Fruit fly (Drosophila melanogaster) whole organism, embryonic: ENCODE data around the gene da.

ENCODE experiments used
- CG13775 ChIP-seq: fragments of 200-800 bp; sonication (Bioruptor generic); optimal IDR thresholded peaks from 3 replicates; lab custom pipeline; 2017; ENCODE audit warnings: missing biosample characterization, mild to moderate bottlenecking, missing genetic modification characterization
- CG14050 ChIP-seq: fragments of 200-800 bp; sonication (Bioruptor generic); IDR thresholded peaks from 3 replicates; pipeline ENCODE4 v1.3.6; 2022; ENCODE audit warnings: missing biosample characterization, missing genetic modification characterization
- CG1832 ChIP-seq: fragments of 200-800 bp; sonication (Bioruptor generic); optimal IDR thresholded peaks from 2 replicates; lab custom pipeline; 2017; ENCODE audit warnings: missing biosample characterization, mild to moderate bottlenecking, missing genetic modification characterization, inconsistent platforms
- CG6175 ChIP-seq: fragments of 200-800 bp; sonication (Bioruptor generic); IDR thresholded peaks from 3 replicates; pipeline ENCODE4 v1.3.6; 2022; ENCODE audit warnings: missing biosample characterization, missing genetic modification characterization
- Jarid2 ChIP-seq: fragments of 200-800 bp; sonication (Bioruptor generic); optimal IDR thresholded peaks from 3 replicates; lab custom pipeline; 2017; ENCODE audit warnings: mild to moderate bottlenecking, missing biosample characterization, missing genetic modification reagents, missing genetic modification characterization
- disco-r ChIP-seq: fragments of 200-800 bp; sonication (Bioruptor generic); optimal IDR thresholded peaks from 2 replicates; lab custom pipeline; 2016; ENCODE audit warnings: missing biosample characterization, missing genetic modification characterization
- ems ChIP-seq: fragments of 200-800 bp; sonication (Bioruptor generic); optimal IDR thresholded peaks from 3 replicates; lab custom pipeline; 2016; ENCODE audit warnings: missing biosample characterization, missing genetic modification characterization
- ftz-f1 ChIP-seq: fragments of 200-800 bp; sonication (Bioruptor generic); optimal IDR thresholded peaks from 2 replicates; lab custom pipeline; 2016; ENCODE audit warnings: missing biosample characterization, missing genetic modification characterization
- kay ChIP-seq: fragments of 200-800 bp; sonication (Bioruptor generic); optimal IDR thresholded peaks from 2 replicates; lab custom pipeline; 2016; ENCODE audit warnings: missing biosample characterization, missing genetic modification characterization
- ken ChIP-seq: fragments of 200-800 bp; sonication (Bioruptor generic); IDR thresholded peaks from 3 replicates; pipeline ENCODE4 v1.3.6; 2022; ENCODE audit warnings: missing biosample characterization, missing genetic modification characterization
- nau ChIP-seq: fragments of 200-800 bp; sonication (Bioruptor generic); optimal IDR thresholded peaks from 3 replicates; lab custom pipeline; 2017; ENCODE audit warnings: missing biosample characterization, mild to moderate bottlenecking, missing genetic modification characterization, missing genetic modification reagents
- nom ChIP-seq: fragments of 200-800 bp; sonication (Bioruptor generic); optimal IDR thresholded peaks from 2 replicates; lab custom pipeline; 2017; ENCODE audit warnings: missing biosample characterization, missing genetic modification characterization, mild to moderate bottlenecking, moderate library complexity, missing genetic modification reagents

DNA sequence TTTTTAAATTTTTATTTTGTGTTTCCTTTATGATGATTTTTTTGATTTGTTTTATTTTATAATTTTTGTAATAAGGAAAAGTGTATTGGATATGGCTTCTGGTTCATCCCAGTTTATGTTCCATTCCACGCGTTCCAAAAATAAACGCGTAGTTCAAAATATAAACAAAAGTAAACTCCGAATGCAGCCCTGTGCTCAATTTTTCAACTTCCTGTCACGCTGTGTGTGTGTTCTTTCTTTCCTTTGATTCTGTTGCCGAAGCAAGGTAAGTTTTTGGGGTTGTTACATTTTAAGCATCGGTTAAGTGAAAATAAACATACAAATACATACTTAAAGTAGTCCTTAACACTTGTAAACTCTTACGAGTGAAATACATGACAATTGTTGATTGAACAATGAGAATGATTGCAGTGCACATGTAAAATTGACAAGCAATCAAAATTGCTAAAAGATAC lies 20.2 kb downstream of the da start, which contains the start of the genes Ip259 and RpS27A:
- no peak for TF ChIP-seq Jarid2 (GFP tag; lab: Kevin White, UChicago)
- no peak for TF ChIP-seq ftz-f1
- no peak for TF ChIP-seq CG1832 (GFP tag; lab: Kevin White, UChicago)
- peak; percentile 69 for TF ChIP-seq nau
- peak; percentile 77 for TF ChIP-seq ken
- TF ChIP-seq CG6175 (GFP tag; lab: Robert Waterston, UW) = no peak
- peak; percentile 43 for TF ChIP-seq disco-r (GFP tag; lab: Kevin White, UChicago)
- TF ChIP-seq CG14050 = peak; percentile 71
- TF ChIP-seq ems (GFP tag; lab: Kevin White, UChicago) = peak; percentile 21
- TF ChIP-seq CG13775 = peak; percentile 87
- TF ChIP-seq nom (GFP tag; lab: Kevin White, UChicago) = peak; percentile 83
- no peak for TF ChIP-seq kay (GFP tag; lab: Kevin White, UChicago)
